Worm (Caenorhabditis elegans) whole organism, young adult: Measurements from ENCODE around the gene str-64.

Experiments
- B0019.2 ChIP-seq: fragments of 200-800 bp; sonication (Bioruptor generic); conservative IDR thresholded peaks from 2 replicates; pipeline ENCODE4 v1.3.6; 2022; ENCODE audit warnings: missing genetic modification reagents, missing genetic modification characterization, missing compliant biosample characterization
- B0261.1 ChIP-seq: sonication (generic microtip); optimal IDR thresholded peaks from 2 replicates; lab custom pipeline; 2016; ENCODE audit warnings: mild to moderate bottlenecking, missing genetic modification characterization, moderate library complexity, missing compliant biosample characterization
- C06A6.2 ChIP-seq: fragments of 200-800 bp; sonication (Bioruptor generic); conservative IDR thresholded peaks from 2 replicates; pipeline ENCODE4 v1.3.6; 2022; ENCODE audit warnings: missing genetic modification characterization, missing compliant biosample characterization
- D2030.7 ChIP-seq: fragments of 200-800 bp; sonication (Bioruptor generic); IDR thresholded peaks from 2 replicates; pipeline ENCODE4 v1.3.6; 2022; ENCODE audit warnings: missing genetic modification reagents, missing genetic modification characterization, missing compliant biosample characterization
- F22D6.2 ChIP-seq: sonication (generic microtip); optimal IDR thresholded peaks from 2 replicates; lab custom pipeline; 2016; ENCODE audit warnings: mild to moderate bottlenecking, missing genetic modification characterization, missing compliant biosample characterization
- F49E8.2 ChIP-seq: sonication (generic microtip); optimal IDR thresholded peaks from 3 replicates; lab custom pipeline; 2017; ENCODE audit warnings: missing genetic modification characterization, mild to moderate bottlenecking, missing compliant biosample characterization, antibody characterized with exemption, moderate library complexity; ENCODE audit not compliant: insufficient read depth
- F52B5.7 ChIP-seq: sonication (generic microtip); optimal IDR thresholded peaks from 2 replicates; lab custom pipeline; 2016; ENCODE audit warnings: mild to moderate bottlenecking, missing genetic modification characterization, missing compliant biosample characterization
- F55B11.4 ChIP-seq: sonication (generic microtip); optimal IDR thresholded peaks from 2 replicates; lab custom pipeline; 2016; ENCODE audit warnings: missing compliant biosample characterization, missing genetic modification characterization, borderline replicate concordance; ENCODE audit not compliant: insufficient read depth
- F57A8.1 ChIP-seq: fragments of 200-800 bp; sonication (Bioruptor generic); optimal IDR thresholded peaks from 2 replicates; lab custom pipeline; 2018; ENCODE audit warnings: mild to moderate bottlenecking, missing genetic modification characterization, moderate library complexity, missing compliant biosample characterization
- T07F8.4 ChIP-seq: sonication (generic microtip); optimal IDR thresholded peaks from 2 replicates; lab custom pipeline; 2016; ENCODE audit warnings: mild to moderate bottlenecking, missing genetic modification characterization, moderate library complexity, missing compliant biosample characterization
- Y53F4B.3 ChIP-seq: fragments of 200-800 bp; sonication (Bioruptor generic); IDR thresholded peaks from 2 replicates; pipeline ENCODE4 v1.3.6; 2022; ENCODE audit warnings: missing genetic modification reagents, missing genetic modification characterization, missing compliant biosample characterization
- Y53G8AR.9 ChIP-seq: fragments of 200-800 bp; sonication (Bioruptor generic); conservative IDR thresholded peaks from 2 replicates; pipeline ENCODE4 v1.3.6; 2022; ENCODE audit warnings: missing genetic modification reagents, missing genetic modification characterization, missing compliant biosample characterization
- Y56A3A.18 ChIP-seq: fragments of 200-800 bp; sonication (Bioruptor generic); IDR thresholded peaks from 2 replicates; pipeline ENCODE4 v1.3.6; 2022; ENCODE audit warnings: missing genetic modification reagents, missing genetic modification characterization, missing compliant biosample characterization
- Y79H2A.3 ChIP-seq: fragments of 200-800 bp; sonication (Bioruptor generic); conservative IDR thresholded peaks from 2 replicates; pipeline ENCODE4 v1.3.6; 2022; ENCODE audit warnings: missing genetic modification reagents, missing genetic modification characterization, missing compliant biosample characterization
- Y95B8A.8 ChIP-seq: fragments of 200-800 bp; sonication (Bioruptor generic); IDR thresholded peaks from 2 replicates; pipeline ENCODE4 v1.3.6; 2022; ENCODE audit warnings: missing genetic modification reagents, missing genetic modification characterization, missing compliant biosample characterization
- ZK185.1 ChIP-seq: sonication (generic microtip); optimal IDR thresholded peaks from 2 replicates; lab custom pipeline; 2016; ENCODE audit warnings: mild to moderate bottlenecking, missing genetic modification characterization, missing compliant biosample characterization; ENCODE audit not compliant: poor library complexity, severe bottlenecking
- akir-1 ChIP-seq: fragments of 200-800 bp; sonication (Bioruptor generic); optimal IDR thresholded peaks from 2 replicates; lab custom pipeline; 2018; ENCODE audit warnings: mild to moderate bottlenecking, missing genetic modification characterization, moderate library complexity, missing compliant biosample characterization
- aptf-2 ChIP-seq: fragments of 200-800 bp; sonication (Bioruptor generic); conservative IDR thresholded peaks from 2 replicates; pipeline ENCODE4 v1.3.6; 2022; ENCODE audit warnings: missing genetic modification reagents, missing genetic modification characterization, missing compliant biosample characterization
- attf-6 ChIP-seq: fragments of 200-800 bp; sonication (Bioruptor generic); IDR thresholded peaks from 2 replicates; pipeline ENCODE4 v1.3.6; 2022; ENCODE audit warnings: missing genetic modification reagents, missing genetic modification characterization, missing compliant biosample characterization
- bed-1 ChIP-seq: fragments of 200-800 bp; sonication (Bioruptor generic); IDR thresholded peaks from 2 replicates; pipeline ENCODE4 v1.3.6; 2022; ENCODE audit warnings: missing genetic modification reagents, missing genetic modification characterization, missing compliant biosample characterization
- ccch-3 ChIP-seq: fragments of 200-800 bp; sonication (Bioruptor generic); optimal IDR thresholded peaks from 2 replicates; lab custom pipeline; 2018; ENCODE audit warnings: mild to moderate bottlenecking, missing genetic modification characterization, missing compliant biosample characterization
- ceh-100 ChIP-seq: fragments of 200-800 bp; sonication (Bioruptor generic); IDR thresholded peaks from 2 replicates; pipeline ENCODE4 v1.3.6; 2022; ENCODE audit warnings: missing genetic modification reagents, missing genetic modification characterization, missing compliant biosample characterization
- ceh-40 ChIP-seq: fragments of 200-800 bp; sonication (Bioruptor generic); IDR thresholded peaks from 2 replicates; pipeline ENCODE4 v1.3.6; 2022; ENCODE audit warnings: missing genetic modification characterization, missing compliant biosample characterization
- chd-7 ChIP-seq: sonication (generic microtip); optimal IDR thresholded peaks from 2 replicates; lab custom pipeline; 2016; ENCODE audit warnings: mild to moderate bottlenecking, missing genetic modification characterization, moderate library complexity, missing compliant biosample characterization
- dpff-1 ChIP-seq: sonication (generic microtip); optimal IDR thresholded peaks from 2 replicates; lab custom pipeline; 2017; ENCODE audit warnings: mild to moderate bottlenecking, missing genetic modification characterization, missing compliant biosample characterization
- efl-1 ChIP-seq: fragments of 150-350 bp; optimal IDR thresholded peaks from 2 replicates; lab custom pipeline; 2014; ENCODE audit warnings: missing biosample characterization, missing genetic modification reagents, missing genetic modification characterization
- egl-44 ChIP-seq: fragments of 200-800 bp; sonication (Bioruptor generic); IDR thresholded peaks from 2 replicates; pipeline ENCODE4 v1.3.6; 2022; ENCODE audit warnings: missing genetic modification reagents, missing genetic modification characterization, missing compliant biosample characterization
- egrh-3 ChIP-seq: fragments of 200-800 bp; sonication (Bioruptor generic); IDR thresholded peaks from 2 replicates; pipeline ENCODE4 v1.3.6; 2022; ENCODE audit warnings: missing genetic modification reagents, missing genetic modification characterization, missing compliant biosample characterization
- ekl-4 ChIP-seq: fragments of 200-800 bp; sonication (Bioruptor generic); IDR thresholded peaks from 2 replicates; pipeline ENCODE4 v1.3.6; 2022; ENCODE audit warnings: missing genetic modification reagents, missing genetic modification characterization, missing compliant biosample characterization
- ets-4 ChIP-seq: fragments of 200-800 bp; sonication (Bioruptor generic); optimal IDR thresholded peaks from 2 replicates; lab custom pipeline; 2018; ENCODE audit warnings: mild to moderate bottlenecking, missing genetic modification characterization, missing compliant biosample characterization
- hlh-12 ChIP-seq: sonication (generic microtip); optimal IDR thresholded peaks from 2 replicates; lab custom pipeline; 2016; ENCODE audit warnings: missing genetic modification characterization, missing compliant biosample characterization
- hmg-20 ChIP-seq: fragments of 200-800 bp; sonication (Bioruptor generic); IDR thresholded peaks from 2 replicates; pipeline ENCODE4 v1.3.6; 2022; ENCODE audit warnings: missing genetic modification reagents, missing genetic modification characterization, missing compliant biosample characterization
- hsf-1 ChIP-seq: fragments of 200-800 bp; sonication (Bioruptor generic); IDR thresholded peaks from 2 replicates; pipeline ENCODE4 v1.3.6; 2022; ENCODE audit warnings: missing genetic modification reagents, missing genetic modification characterization, missing compliant biosample characterization
- lin-26 ChIP-seq: fragments of 200-800 bp; sonication (Bioruptor generic); IDR thresholded peaks from 2 replicates; pipeline ENCODE4 v1.3.6; 2022; ENCODE audit warnings: missing genetic modification reagents, missing genetic modification characterization, missing compliant biosample characterization
- lin-35 ChIP-seq, 3 experiments: fragments of 150-350 bp in 2 of 3; sonication (generic microtip) in 1 of 3; optimal IDR thresholded peaks; 2 replicates each; lab custom pipeline; 2014 to 2018; ENCODE audit warnings: missing biosample characterization in 3 of 3, missing genetic modification characterization in 3 of 3, missing genetic modification reagents in 3 of 3
- madf-3 ChIP-seq: fragments of 200-800 bp; sonication (Bioruptor generic); IDR thresholded peaks from 2 replicates; pipeline ENCODE4 v1.3.6; 2022; ENCODE audit warnings: missing genetic modification reagents, missing genetic modification characterization, missing compliant biosample characterization
- mxl-1 ChIP-seq: sonication (generic microtip); optimal IDR thresholded peaks from 2 replicates; lab custom pipeline; 2016; ENCODE audit warnings: missing genetic modification characterization, missing compliant biosample characterization
- nfya-2 ChIP-seq: fragments of 200-800 bp; sonication (Bioruptor generic); IDR thresholded peaks from 2 replicates; pipeline ENCODE4 v1.3.6; 2022; ENCODE audit warnings: missing genetic modification reagents, missing genetic modification characterization, missing compliant biosample characterization
- nhr-80 ChIP-seq: sonication (generic microtip); optimal IDR thresholded peaks from 2 replicates; lab custom pipeline; 2016; ENCODE audit warnings: missing genetic modification characterization, missing compliant biosample characterization
- rcor-1 ChIP-seq: fragments of 200-800 bp; sonication (Bioruptor generic); IDR thresholded peaks from 2 replicates; pipeline ENCODE4 v1.3.6; 2022; ENCODE audit warnings: missing genetic modification reagents, missing genetic modification characterization, missing compliant biosample characterization
- sea-2 ChIP-seq: fragments of 200-800 bp; sonication (Bioruptor generic); IDR thresholded peaks from 2 replicates; pipeline ENCODE4 v1.3.6; 2022; ENCODE audit warnings: missing genetic modification characterization, missing compliant biosample characterization
- snpc-1.1 ChIP-seq: sonication (generic microtip); optimal IDR thresholded peaks from 2 replicates; lab custom pipeline; 2017; ENCODE audit warnings: missing genetic modification characterization, mild to moderate bottlenecking, missing compliant biosample characterization, antibody characterized with exemption, moderate library complexity, missing genotype, missing genetic modification reagents; ENCODE audit not compliant: insufficient read depth
- sptf-2 ChIP-seq: fragments of 200-800 bp; sonication (Bioruptor generic); optimal IDR thresholded peaks from 2 replicates; lab custom pipeline; 2018; ENCODE audit warnings: mild to moderate bottlenecking, missing genetic modification characterization, missing compliant biosample characterization
- tbp1 ChIP-seq: fragments of 200-800 bp; sonication (Bioruptor generic); optimal IDR thresholded peaks from 2 replicates; lab custom pipeline; 2018; ENCODE audit warnings: mild to moderate bottlenecking, missing genetic modification characterization, missing compliant biosample characterization
- zfh-2 ChIP-seq: fragments of 200-800 bp; sonication (Bioruptor generic); conservative IDR thresholded peaks from 2 replicates; pipeline ENCODE4 v1.3.6; 2022; ENCODE audit warnings: missing genetic modification reagents, missing genetic modification characterization, missing compliant biosample characterization
- zim-3 ChIP-seq: sonication (generic microtip); optimal IDR thresholded peaks from 2 replicates; lab custom pipeline; 2017; ENCODE audit warnings: mild to moderate bottlenecking, missing genetic modification characterization, moderate library complexity, missing compliant biosample characterization
- ztf-18 ChIP-seq: sonication (generic microtip); optimal IDR thresholded peaks from 2 replicates; lab custom pipeline; 2016; ENCODE audit warnings: missing genotype, mild to moderate bottlenecking, missing genetic modification characterization, missing compliant biosample characterization
- ztf-26 ChIP-seq: sonication (generic microtip); optimal IDR thresholded peaks from 2 replicates; lab custom pipeline; 2017; ENCODE audit warnings: missing genetic modification characterization, missing compliant biosample characterization
- ztf-6 ChIP-seq: fragments of 200-800 bp; sonication (Bioruptor generic); IDR thresholded peaks from 2 replicates; pipeline ENCODE4 v1.3.6; 2022; ENCODE audit warnings: missing genetic modification reagents, missing genetic modification characterization, missing compliant biosample characterization

Gene str-64

DNA sequence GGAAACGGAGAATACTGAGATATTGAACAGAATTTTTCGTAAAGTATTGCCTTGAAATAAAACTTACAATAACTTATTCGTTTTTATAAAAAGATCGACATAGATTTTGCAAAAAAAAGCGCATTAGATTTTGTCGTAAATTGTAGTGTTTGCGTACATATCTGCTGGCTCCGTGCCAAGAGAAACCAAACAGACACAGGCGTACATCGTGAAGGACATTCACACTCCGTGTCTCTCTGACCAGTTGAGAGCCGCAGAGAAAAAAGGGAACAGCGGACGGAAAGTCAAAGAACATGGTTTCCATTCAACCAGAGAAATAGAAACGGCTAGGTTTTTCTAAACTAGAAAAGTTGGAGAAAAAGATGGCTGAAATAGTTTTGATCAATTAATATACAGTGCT is 32.3 kb downstream of the str-64 start, which contains the start of gene arrd-19 (continued):
- no peak for TF ChIP-seq Y53F4B.3 (GFP tag; lab: Robert Waterston, UW)
- peak; percentile 8 for TF ChIP-seq chd-7 (tag; lab: Kevin White, UChicago)
- TF ChIP-seq hmg-20 (GFP tag; lab: Robert Waterston, UW), result peak; percentile 52; the same call in 1 of the 2 replicates
- no peak for TF ChIP-seq egl-44 (GFP tag; lab: Robert Waterston, UW)
- peak; percentile 49; the same call in 1 of the 2 replicates for TF ChIP-seq rcor-1 (GFP tag; lab: Robert Waterston, UW)
- TF ChIP-seq F49E8.2 (tag; lab: Kevin White, UChicago), result no peak
- no peak for TF ChIP-seq F55B11.4
- peak; percentile 47; the same call in 1 of the 2 replicates for TF ChIP-seq Y53G8AR.9 (GFP tag; lab: Robert Waterston, UW)
- peak; percentile 51 for TF ChIP-seq ZK185.1
- TF ChIP-seq hsf-1 (GFP tag; lab: Robert Waterston, UW), result no peak
- no peak for TF ChIP-seq B0019.2 (GFP tag; lab: Robert Waterston, UW)
- TF ChIP-seq B0261.1 (tag; lab: Kevin White, UChicago), result no peak
- no peak for TF ChIP-seq ets-4 (GFP tag; lab: Kevin White, UChicago)
- no peak for TF ChIP-seq akir-1
- no peak for TF ChIP-seq Y79H2A.3
- peak; percentile 48; the same call in 1 of the 2 replicates for TF ChIP-seq ceh-100 (GFP tag; lab: Robert Waterston, UW)
- no peak for TF ChIP-seq snpc-1.1 (tag; lab: Kevin White, UChicago)
- no peak for TF ChIP-seq egrh-3
- TF ChIP-seq Y95B8A.8 (GFP tag; lab: Robert Waterston, UW), result no peak
- no peak for TF ChIP-seq ceh-40 (GFP tag; lab: Robert Waterston, UW)
- no peak for TF ChIP-seq F52B5.7 (tag; lab: Kevin White, UChicago)
- TF ChIP-seq ztf-6 (GFP tag; lab: Robert Waterston, UW), result no peak
- TF ChIP-seq hlh-12 (tag; lab: Kevin White, UChicago), result no peak
- TF ChIP-seq nhr-80, result peak; percentile 73
- TF ChIP-seq mxl-1 (tag; lab: Kevin White, UChicago), result no peak
- no peak for TF ChIP-seq D2030.7
- no peak for TF ChIP-seq aptf-2 (GFP tag; lab: Robert Waterston, UW)
- no peak for TF ChIP-seq zim-3 (tag; lab: Kevin White, UChicago)
- no peak for TF ChIP-seq ccch-3 (GFP tag; lab: Kevin White, UChicago)
- TF ChIP-seq attf-6 (GFP tag; lab: Robert Waterston, UW), result no peak
- no peak for TF ChIP-seq nfya-2 (GFP tag; lab: Robert Waterston, UW)
- TF ChIP-seq ztf-18 (tag; lab: Kevin White, UChicago), result no peak
- peak; percentile 51; the same call in 1 of the 2 replicates for TF ChIP-seq Y56A3A.18 (GFP tag; lab: Robert Waterston, UW)
- TF ChIP-seq T07F8.4 (tag; lab: Kevin White, UChicago), result no peak
- no peak for TF ChIP-seq dpff-1 (tag; lab: Kevin White, UChicago)
- TF ChIP-seq efl-1 (GFP tag; lab: Kevin White, UChicago), result no peak
- peak; percentile 21 for TF ChIP-seq ztf-26 (tag; lab: Kevin White, UChicago)
- peak; percentile 43; the same call in 1 of the 2 replicates for TF ChIP-seq ekl-4
- TF ChIP-seq tbp1 (GFP tag; lab: Kevin White, UChicago), result peak; percentile 36
- TF ChIP-seq sea-2 (GFP tag; lab: Robert Waterston, UW), result no peak
- TF ChIP-seq lin-26 (GFP tag; lab: Robert Waterston, UW), result no peak
- peak; percentile 69 for TF ChIP-seq F22D6.2 (tag; lab: Kevin White, UChicago)
- TF ChIP-seq C06A6.2 (GFP tag; lab: Robert Waterston, UW), result no peak
- no peak; the same call in 1 of the 2 replicates for TF ChIP-seq madf-3
- TF ChIP-seq F57A8.1 (GFP tag; lab: Kevin White, UChicago), result no peak
- TF ChIP-seq lin-35 (GFP tag; optimal IDR thresholded peaks at IDR 0.05; lab: Kevin White, UChicago), result no peak
- TF ChIP-seq zfh-2, result peak; percentile 49; the same call in 1 of the 2 replicates
- TF ChIP-seq bed-1 (GFP tag; lab: Robert Waterston, UW), result no peak
- TF ChIP-seq sptf-2 (GFP tag; lab: Kevin White, UChicago), result no peak
